Fruit fly (Drosophila melanogaster) whole organism, adult: ENCODE results near the gene tj.

Experiments
- CG11617 ChIP-seq: fragments of 200-800 bp; sonication (Bioruptor generic); optimal IDR thresholded peaks from 2 replicates; lab custom pipeline; 2017; ENCODE audit warnings: mild to moderate bottlenecking, missing biosample characterization, missing genetic modification reagents, missing genetic modification characterization
- CG12768 ChIP-seq: fragments of 200-800 bp; sonication (Bioruptor generic); optimal IDR thresholded peaks from 2 replicates; lab custom pipeline; 2017; ENCODE audit warnings: missing biosample characterization, missing genetic modification characterization, mild to moderate bottlenecking, moderate library complexity, missing genetic modification reagents
- CG14711 ChIP-seq: fragments of 200-800 bp; sonication (Bioruptor generic); optimal IDR thresholded peaks from 2 replicates; lab custom pipeline; 2018; ENCODE audit warnings: missing biosample characterization, mild to moderate bottlenecking, missing genetic modification characterization, moderate library complexity
- CG1620 ChIP-seq: fragments of 200-800 bp; sonication (Bioruptor generic); optimal IDR thresholded peaks from 2 replicates; lab custom pipeline; 2016; ENCODE audit warnings: missing biosample characterization, missing genetic modification characterization
- CG33017 ChIP-seq: fragments of 200-800 bp; sonication (Bioruptor generic); optimal IDR thresholded peaks from 2 replicates; lab custom pipeline; 2018; ENCODE audit warnings: missing biosample characterization, mild to moderate bottlenecking, missing genetic modification characterization, moderate library complexity
- CG5204 ChIP-seq: fragments of 200-800 bp; sonication (Bioruptor generic); optimal IDR thresholded peaks from 2 replicates; lab custom pipeline; 2016; ENCODE audit warnings: missing biosample characterization, missing genetic modification characterization
- bab1 ChIP-seq: fragments of 200-800 bp; sonication (Bioruptor generic); optimal IDR thresholded peaks from 3 replicates; lab custom pipeline; 2019; ENCODE audit warnings: missing biosample characterization, mild to moderate bottlenecking, missing genetic modification characterization, moderate library complexity
- cic ChIP-seq: fragments of 200-800 bp; sonication (Bioruptor generic); optimal IDR thresholded peaks from 2 replicates; lab custom pipeline; 2017; ENCODE audit warnings: missing biosample characterization, mild to moderate bottlenecking, missing genetic modification characterization, moderate library complexity
- cnc ChIP-seq, 2 experiments: fragments of >200 bp; optimal IDR thresholded peaks; 2 replicates each; lab custom pipeline; 2017
- ovo ChIP-seq: fragments of 200-800 bp; sonication (Bioruptor generic); optimal IDR thresholded peaks from 2 replicates; lab custom pipeline; 2016; ENCODE audit warnings: missing biosample characterization, missing genetic modification characterization

DNA sequence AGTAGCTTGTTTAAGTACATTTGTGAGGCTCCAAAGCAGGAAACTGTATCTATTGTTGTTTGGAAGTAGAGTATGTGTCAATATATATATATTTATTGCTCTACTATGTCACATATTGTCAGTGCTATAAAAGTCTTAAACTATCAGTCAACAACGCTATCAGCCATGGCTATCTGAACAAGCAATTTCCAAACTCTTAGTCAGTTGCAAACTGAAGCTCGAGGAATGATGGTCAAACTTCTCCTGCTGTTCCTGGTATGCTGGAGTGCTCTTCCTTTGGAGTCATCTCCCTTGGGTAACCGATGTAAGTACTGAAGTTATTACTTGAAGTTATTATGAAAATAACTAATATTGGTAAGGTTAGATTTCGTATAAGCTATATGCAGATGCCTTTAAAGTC, 45.2 kb upstream of the tj start, which contains the start of gene lectin-37Db:
- TF ChIP-seq CG1620 (GFP tag; lab: Kevin White, UChicago), result no peak
- peak; percentile 23 for TF ChIP-seq CG12768 (GFP tag; lab: Kevin White, UChicago)
- no peak for TF ChIP-seq cnc (optimal IDR thresholded peaks at IDR 0.05; lab: Kevin White, UChicago)
- TF ChIP-seq CG14711 (tag; lab: Kevin White, UChicago), result no peak
- TF ChIP-seq bab1 (GFP tag; lab: Kevin White, UChicago), result no peak
- TF ChIP-seq CG11617 (GFP tag; lab: Kevin White, UChicago), result no peak
- peak; percentile 22 for TF ChIP-seq CG33017
- TF ChIP-seq cic (GFP tag; lab: Kevin White, UChicago), result peak; percentile 53
- no peak for TF ChIP-seq ovo
- TF ChIP-seq CG5204 (GFP tag; lab: Kevin White, UChicago), result no peak
